Worm (Caenorhabditis elegans) whole organism, L2 larva: ENCODE results near the gene C33B4.5.
A peak's percentile ranks its signal among the peaks of the same experiment; 100 is the strongest.

Experiments used
- ZK546.5 ChIP-seq: sonication (generic microtip); optimal IDR thresholded peaks from 2 replicates; lab custom pipeline; 2017; ENCODE audit warnings: missing biosample characterization, missing genetic modification characterization
- gmeb-1 ChIP-seq: fragments of 150-350 bp; optimal IDR thresholded peaks from 2 replicates; lab custom pipeline; 2014; ENCODE audit warnings: missing biosample characterization, missing genetic modification characterization
- mdl-1 ChIP-seq, 2 experiments: fragments of 150-350 bp in 1 of 2; sonication (generic microtip) in 1 of 2; optimal IDR thresholded peaks; 2 replicates each; lab custom pipeline; 2017; ENCODE audit warnings: missing biosample characterization in 2 of 2, missing genetic modification characterization in 2 of 2
- nhr-23 ChIP-seq: fragments of 150-350 bp; optimal IDR thresholded peaks from 2 replicates; lab custom pipeline; 2014; ENCODE audit warnings: missing biosample characterization, missing genetic modification reagents, missing genetic modification characterization
- nhr-237 ChIP-seq: fragments of 150-350 bp; optimal IDR thresholded peaks from 2 replicates; lab custom pipeline; 2014; ENCODE audit warnings: missing biosample characterization, missing genetic modification characterization
- nhr-6 ChIP-seq: fragments of 150-350 bp; optimal IDR thresholded peaks from 2 replicates; lab custom pipeline; 2014; ENCODE audit warnings: missing biosample characterization, missing genetic modification characterization
- unc-62 ChIP-seq: fragments of 150-350 bp; optimal IDR thresholded peaks from 2 replicates; lab custom pipeline; 2014; ENCODE audit warnings: missing biosample characterization, missing genetic modification reagents, missing genetic modification characterization

- TF ChIP-seq mdl-1 (tag; optimal IDR thresholded peaks at IDR 0.05; lab: Kevin White, UChicago) (peak in 1 of 2 experiments; percentile 7), ZK546.5 (peak; percentile 10), unc-62 (GFP tag; lab: Kevin White, UChicago) (no peak), nhr-23 (tag; lab: Kevin White, UChicago) (no peak), nhr-6 (tag; lab: Kevin White, UChicago) (no peak), nhr-237 (tag; lab: Kevin White, UChicago) (peak; percentile 55), gmeb-1 (peak; percentile 99)
These were observed 37.5 kb upstream of the C33B4.5 start, which contains the start of gene nduf-11 for ce11 chrII:11345570-11346029.
